Worm (Caenorhabditis elegans): ENCODE measurements around the gene Y116A8C.24.

Y116A8C.24 gene

ce11 chrIV:17110882-17111281, 40.2 kb upstream of the Y116A8C.24 start, which contains the start of gene sfa-1:
Gene sfa-1 (minus strand): TSS chrIV:17110982.
- TF ChIP-seq zag-1 (tag; optimal IDR thresholded peaks at IDR 0.05) (no peak), nhr-11 (tag; optimal IDR thresholded peaks at IDR 0.05) (no peak), unc-55 (GFP tag; optimal IDR thresholded peaks at IDR 0.05) (no peak), mdl-1 (tag; optimal IDR thresholded peaks at IDR 0.05) (no peak), R02D3.7 (tag; optimal IDR thresholded peaks at IDR 0.05) (no peak), blmp-1 (tag; optimal IDR thresholded peaks at IDR 0.05; ENCODE audit: insufficient read depth) (no peak), nhr-25 (tag; optimal IDR thresholded peaks at IDR 0.05) (no peak), gmeb-1 (tag; optimal IDR thresholded peaks at IDR 0.05) (no peak), ceh-82 (tag; optimal IDR thresholded peaks at IDR 0.05) (no peak), lin-11 (tag; optimal IDR thresholded peaks at IDR 0.05) (no peak), nhr-21 (tag; optimal IDR thresholded peaks at IDR 0.05) (no peak), ama-1 (optimal IDR thresholded peaks at IDR 0.05) (no peak)

ce11 chrIV:17109436-17109835, 38.7 kb upstream of the Y116A8C.24 start:
- TF ChIP-seq sma-9 (GFP tag; optimal IDR thresholded peaks at IDR 0.05) (no peak), sma-9 (tag; optimal IDR thresholded peaks at IDR 0.05) (no peak), Y55F3AM.14 (GFP tag; optimal IDR thresholded peaks at IDR 0.05) (no peak), unc-55 (GFP tag; optimal IDR thresholded peaks at IDR 0.05) (no peak), egl-27 (tag; optimal IDR thresholded peaks at IDR 0.05) (no peak), aly-2 (tag; optimal IDR thresholded peaks at IDR 0.05) (no peak), blmp-1 (tag; optimal IDR thresholded peaks at IDR 0.05; ENCODE audit: insufficient read depth) (no peak), nhr-237 (tag; optimal IDR thresholded peaks at IDR 0.05) (no peak), nhr-10 (tag; optimal IDR thresholded peaks at IDR 0.05) (no peak), nhr-12 (tag; optimal IDR thresholded peaks at IDR 0.05) (no peak), ceh-82 (tag; optimal IDR thresholded peaks at IDR 0.05) (no peak), R02D3.7 (tag; optimal IDR thresholded peaks at IDR 0.05) (no peak), ZK546.5 (tag; optimal IDR thresholded peaks at IDR 0.05) (no peak)

- TF ChIP-seq nhr-12 (tag; optimal IDR thresholded peaks at IDR 0.05) (no peak), nhr-11 (tag; optimal IDR thresholded peaks at IDR 0.05) (no peak), mab-5 (tag; optimal IDR thresholded peaks at IDR 0.05) (no peak), nhr-237 (tag; optimal IDR thresholded peaks at IDR 0.05) (no peak), mdl-1 (tag; optimal IDR thresholded peaks at IDR 0.05) (no peak)
These were observed 38.1 kb upstream of the Y116A8C.24 start for ce11 chrIV:17108805-17109204.

ce11 chrIV:17108200-17108599, 37.5 kb upstream of the Y116A8C.24 start:
- TF ChIP-seq ceh-16 (tag; optimal IDR thresholded peaks at IDR 0.05) (no peak), elt-1 (tag; optimal IDR thresholded peaks at IDR 0.05) (no peak), nhr-129 (tag; optimal IDR thresholded peaks at IDR 0.05) (no peak), ceh-82 (tag; optimal IDR thresholded peaks at IDR 0.05) (no peak), aly-2 (tag; optimal IDR thresholded peaks at IDR 0.05) (no peak), ztf-1 (GFP tag; conservative IDR thresholded peaks at IDR 0.05) (no peak), mab-5 (tag; optimal IDR thresholded peaks at IDR 0.05) (no peak), peb-1 (tag; optimal IDR thresholded peaks at IDR 0.05) (no peak), ztf-11 (tag; optimal IDR thresholded peaks at IDR 0.05) (no peak), lin-11 (tag; optimal IDR thresholded peaks at IDR 0.05) (no peak), sem-4 (tag; optimal IDR thresholded peaks at IDR 0.05) (no peak), nhr-21 (tag; optimal IDR thresholded peaks at IDR 0.05) (no peak), ztf-4 (tag; optimal IDR thresholded peaks at IDR 0.05) (no peak), ama-1 (optimal IDR thresholded peaks at IDR 0.05) (no peak), F13H6.1 (tag; optimal IDR thresholded peaks at IDR 0.05) (no peak), nhr-11 (tag; optimal IDR thresholded peaks at IDR 0.05) (no peak), R02D3.7 (tag; optimal IDR thresholded peaks at IDR 0.05) (no peak)

- no peak for TF ChIP-seq ztf-1 (GFP tag; conservative IDR thresholded peaks at IDR 0.05)
These were observed 34.9 kb upstream of the Y116A8C.24 start for ce11 chrIV:17105578-17105977.

ce11 chrIV:17104157-17104872, 33.6 kb upstream of the Y116A8C.24 start:
- TF ChIP-seq mbf-1 (tag; optimal IDR thresholded peaks at IDR 0.05) (no peak), mab-5 (tag; optimal IDR thresholded peaks at IDR 0.05) (no peak), lin-11 (tag; optimal IDR thresholded peaks at IDR 0.05) (no peak), R02D3.7 (tag; optimal IDR thresholded peaks at IDR 0.05) (no peak), nhr-23 (tag; optimal IDR thresholded peaks at IDR 0.05) (no peak)
